Fruit fly (Drosophila melanogaster): ENCODE data around the gene CG12099.
A peak's percentile ranks its signal among the peaks of the same experiment; 100 is the strongest.

CG12099 gene

dm6 chr3L:1584781-1585180 is 26.5 kb upstream of the CG12099 start (continued):
- TF ChIP-seq Atf3 (GFP tag; optimal IDR thresholded peaks at IDR 0.05): no peak
- TF ChIP-seq dpn (GFP tag; optimal IDR thresholded peaks at IDR 0.05): no peak
- TF ChIP-seq Awh (GFP tag; IDR thresholded peaks at IDR 0.05): peak; percentile 72
- no peak for TF ChIP-seq dm (GFP tag; optimal IDR thresholded peaks at IDR 0.05)
- TF ChIP-seq Doc3 (GFP tag; IDR thresholded peaks at IDR 0.05; ENCODE audit: partially characterized antibody): no peak
- TF ChIP-seq lmd (GFP tag; IDR thresholded peaks at IDR 0.05): peak; percentile 66
- TF ChIP-seq lola (GFP tag; optimal IDR thresholded peaks at IDR 0.05): no peak
- TF ChIP-seq nerfin-1 (tag; optimal IDR thresholded peaks at IDR 0.05): peak; percentile 14
- TF ChIP-seq CG15696 (tag; optimal IDR thresholded peaks at IDR 0.05): no peak
- no peak for TF ChIP-seq CG3163 (GFP tag; optimal IDR thresholded peaks at IDR 0.05)
- 0 out of 2 replicates have a peak, but pooled peaks have one; percentile 10 for TF ChIP-seq sim (GFP tag; IDR thresholded peaks at IDR 0.05)
- TF ChIP-seq gt (GFP tag; IDR thresholded peaks at IDR 0.05): 0 out of 2 replicates have a peak, but pooled peaks have one; percentile 12
- TF ChIP-seq CG6254 (GFP tag; optimal IDR thresholded peaks at IDR 0.05): no peak
- TF ChIP-seq Lpt (GFP tag; optimal IDR thresholded peaks at IDR 0.05): no peak
- no peak for TF ChIP-seq Stat92E (GFP tag; optimal IDR thresholded peaks at IDR 0.05)
- TF ChIP-seq bowl (GFP tag; IDR thresholded peaks at IDR 0.05): no peak
- TF ChIP-seq Kr (GFP tag; optimal IDR thresholded peaks at IDR 0.05): no peak
- no peak for TF ChIP-seq Scr (GFP tag; IDR thresholded peaks at IDR 0.05; ENCODE audit: partially characterized antibody)
- no peak for TF ChIP-seq Dll (GFP tag; IDR thresholded peaks at IDR 0.05; ENCODE audit: partially characterized antibody)
- no peak for TF ChIP-seq CG12219 (GFP tag; optimal IDR thresholded peaks at IDR 0.05)
- no peak for TF ChIP-seq CG7372 (GFP tag; IDR thresholded peaks at IDR 0.05)
- no peak for TF ChIP-seq B-H2 (GFP tag; optimal IDR thresholded peaks at IDR 0.05)
- no peak for TF ChIP-seq CG12299 (tag; optimal IDR thresholded peaks at IDR 0.05)
- peak; percentile 7; the same call in 1 of the 2 replicates for TF ChIP-seq CG10366 (GFP tag; IDR thresholded peaks at IDR 0.05)
- no peak for TF ChIP-seq sens-2 (GFP tag; IDR thresholded peaks at IDR 0.05)
- no peak for TF ChIP-seq eyg (GFP tag; optimal IDR thresholded peaks at IDR 0.05)
- TF ChIP-seq CG17328 (GFP tag; IDR thresholded peaks at IDR 0.05): peak; percentile 33; the same call in 1 of the 2 replicates
- TF ChIP-seq CG10462 (GFP tag; optimal IDR thresholded peaks at IDR 0.05): no peak
- no peak for TF ChIP-seq CG16815 (GFP tag; optimal IDR thresholded peaks at IDR 0.05)
- TF ChIP-seq CG9215 (GFP tag; IDR thresholded peaks at IDR 0.05): no peak
- TF ChIP-seq CG9797 (GFP tag; optimal IDR thresholded peaks at IDR 0.05): no peak
- no peak for TF ChIP-seq tup (GFP tag; optimal IDR thresholded peaks at IDR 0.05)
- no peak for TF ChIP-seq ftz-f1 (GFP tag; optimal IDR thresholded peaks at IDR 0.05)
- TF ChIP-seq Xbp1 (GFP tag; optimal IDR thresholded peaks at IDR 0.05): no peak
- TF ChIP-seq CG12104 (GFP tag; optimal IDR thresholded peaks at IDR 0.05): no peak
- TF ChIP-seq gfzf (GFP tag; optimal IDR thresholded peaks at IDR 0.05): no peak
- no peak for TF ChIP-seq Tbp (GFP tag; optimal IDR thresholded peaks at IDR 0.05)
- TF ChIP-seq ERR (GFP tag; optimal IDR thresholded peaks at IDR 0.05): no peak
- TF ChIP-seq Drgx (GFP tag; IDR thresholded peaks at IDR 0.05): peak; percentile 96
- peak; percentile 16 for TF ChIP-seq bab2 (GFP tag; optimal IDR thresholded peaks at IDR 0.05)
- no peak for TF ChIP-seq CG10654 (GFP tag; optimal IDR thresholded peaks at IDR 0.05)
- no peak for TF ChIP-seq Hr3 (GFP tag; optimal IDR thresholded peaks at IDR 0.05)
- no peak for TF ChIP-seq mam (GFP tag; optimal IDR thresholded peaks at IDR 0.05)
- TF ChIP-seq Gug (GFP tag; IDR thresholded peaks at IDR 0.05): peak; percentile 21; the same call in 1 of the 4 replicates
- no peak for TF ChIP-seq Pdp1 (GFP tag; optimal IDR thresholded peaks at IDR 0.05)
- no peak for TF ChIP-seq Oli (tag; optimal IDR thresholded peaks at IDR 0.05)
- no peak for TF ChIP-seq Hey (tag; optimal IDR thresholded peaks at IDR 0.05)
- TF ChIP-seq CG31441 (GFP tag; IDR thresholded peaks at IDR 0.05): 0 out of 2 replicates have a peak, but pooled peaks have one; percentile 31
- no peak for TF ChIP-seq CG16813 (GFP tag; IDR thresholded peaks at IDR 0.05; ENCODE audit: partially characterized antibody)
- TF ChIP-seq ham (GFP tag; IDR thresholded peaks at IDR 0.05): no peak
- no peak for TF ChIP-seq Lhr (GFP tag; optimal IDR thresholded peaks at IDR 0.05)
